Fruit fly (Drosophila melanogaster): ENCODE results near the gene Dad.

The Dad gene

dm6 chr3R:17072526-17073114, 18.8 kb downstream of the Dad start, which contains the start of the genes Ns1 and mRpS11 (continued):
- TF ChIP-seq sd (tag; optimal IDR thresholded peaks at IDR 0.05): peak; percentile 60
- peak; percentile 56 for TF ChIP-seq fu2 (GFP tag; optimal IDR thresholded peaks at IDR 0.05)
- no peak for TF ChIP-seq CG9609 (GFP tag; optimal IDR thresholded peaks at IDR 0.05)
- TF ChIP-seq tx (GFP tag; optimal IDR thresholded peaks at IDR 0.05): peak; percentile 33
- TF ChIP-seq Drgx (GFP tag; IDR thresholded peaks at IDR 0.05): no peak
- no peak for TF ChIP-seq Ptx1 (GFP tag; IDR thresholded peaks at IDR 0.05)
- TF ChIP-seq slbo (GFP tag; IDR thresholded peaks at IDR 0.05): peak; percentile 58
- no peak for TF ChIP-seq CG12236 (GFP tag; optimal IDR thresholded peaks at IDR 0.05)
- no peak for TF ChIP-seq CG6254 (GFP tag; optimal IDR thresholded peaks at IDR 0.05)
- peak; percentile 35 for TF ChIP-seq Hsf (GFP tag; optimal IDR thresholded peaks at IDR 0.05)
- no peak for TF ChIP-seq CG16779 (GFP tag; IDR thresholded peaks at IDR 0.05)
- no peak for TF ChIP-seq sima (GFP tag; optimal IDR thresholded peaks at IDR 0.05)
- no peak for TF ChIP-seq CG6765 (GFP tag; optimal IDR thresholded peaks at IDR 0.05)
- TF ChIP-seq CG6813 (GFP tag; optimal IDR thresholded peaks at IDR 0.05): no peak
- TF ChIP-seq oc (tag; optimal IDR thresholded peaks at IDR 0.05): no peak
- no peak for TF ChIP-seq gcm (GFP tag; optimal IDR thresholded peaks at IDR 0.05)
- TF ChIP-seq tin (GFP tag; optimal IDR thresholded peaks at IDR 0.05): peak; percentile 11
- TF ChIP-seq NC2α (GFP tag; optimal IDR thresholded peaks at IDR 0.05): no peak
- no peak for TF ChIP-seq btn (GFP tag; optimal IDR thresholded peaks at IDR 0.05)
- peak; percentile 29 for TF ChIP-seq gro (GFP tag; optimal IDR thresholded peaks at IDR 0.05)
- TF ChIP-seq grn (GFP tag; optimal IDR thresholded peaks at IDR 0.05): no peak
- TF ChIP-seq Fer3 (tag; optimal IDR thresholded peaks at IDR 0.05): peak; percentile 19
- peak; percentile 9 for TF ChIP-seq CG17568 (GFP tag; optimal IDR thresholded peaks at IDR 0.05)
- TF ChIP-seq CG4404 (GFP tag; IDR thresholded peaks at IDR 0.05): no peak
- 0 out of 3 replicates have a peak, but pooled peaks have one; percentile 44 for TF ChIP-seq CG11456 (GFP tag; IDR thresholded peaks at IDR 0.05)
- no peak for TF ChIP-seq CG6854 (GFP tag; optimal IDR thresholded peaks at IDR 0.05)
- peak; percentile 15; the same call in 1 of the 3 replicates for TF ChIP-seq otp (GFP tag; IDR thresholded peaks at IDR 0.05)
- TF ChIP-seq CG11504 (tag; optimal IDR thresholded peaks at IDR 0.05): no peak
- no peak for TF ChIP-seq lbe (GFP tag; optimal IDR thresholded peaks at IDR 0.05)
- TF ChIP-seq TFAM (GFP tag; optimal IDR thresholded peaks at IDR 0.05): no peak
- TF ChIP-seq CG12942 (GFP tag; optimal IDR thresholded peaks at IDR 0.05): no peak
- TF ChIP-seq lilli (GFP tag; optimal IDR thresholded peaks at IDR 0.05): peak; percentile 24
- TF ChIP-seq CG11093 (GFP tag; IDR thresholded peaks at IDR 0.05): no peak
- peak; percentile 57 for TF ChIP-seq Side (GFP tag; optimal IDR thresholded peaks at IDR 0.05)
- TF ChIP-seq ken (GFP tag; IDR thresholded peaks at IDR 0.05): no peak
- peak; percentile 38 for TF ChIP-seq mirr (GFP tag; optimal IDR thresholded peaks at IDR 0.05)
- no peak for TF ChIP-seq E2f1 (GFP tag; IDR thresholded peaks at IDR 0.05)
- no peak for TF ChIP-seq CG18764 (GFP tag; optimal IDR thresholded peaks at IDR 0.05)
- TF ChIP-seq Max (GFP tag; optimal IDR thresholded peaks at IDR 0.05): peak; percentile 93
- peak; percentile 1 for TF ChIP-seq CG6683 (GFP tag; optimal IDR thresholded peaks at IDR 0.05)
- TF ChIP-seq tll (GFP tag; optimal IDR thresholded peaks at IDR 0.05): no peak
- peak; percentile 28 for TF ChIP-seq CG12391 (tag; optimal IDR thresholded peaks at IDR 0.05)
- peak; percentile 31 for TF ChIP-seq CG17186 (GFP tag; optimal IDR thresholded peaks at IDR 0.05)
- TF ChIP-seq bigmax (GFP tag; optimal IDR thresholded peaks at IDR 0.05): no peak
- TF ChIP-seq CG18599 (GFP tag; optimal IDR thresholded peaks at IDR 0.05): no peak
- TF ChIP-seq CG10366 (GFP tag; IDR thresholded peaks at IDR 0.05): no peak
- TF ChIP-seq prd (optimal IDR thresholded peaks at IDR 0.05): no peak
- TF ChIP-seq prd (GFP tag; IDR thresholded peaks at IDR 0.05): peak; percentile 43; the same call in 1 of the 3 replicates
- TF ChIP-seq org-1 (GFP tag; optimal IDR thresholded peaks at IDR 0.05): no peak
- no peak for TF ChIP-seq jigr1 (GFP tag; IDR thresholded peaks at IDR 0.05)
- no peak for TF ChIP-seq Poxn (GFP tag; IDR thresholded peaks at IDR 0.05)

Measured in whole organism, embryonic.